Worm (Caenorhabditis elegans) whole organism, late embryonic: Measurements from ENCODE around the gene W02G9.3.

Source experiments
- C08G9.2 ChIP-seq: sonication (generic microtip); optimal IDR thresholded peaks from 2 replicates; lab custom pipeline; 2016; ENCODE audit warnings: mild to moderate bottlenecking, missing genetic modification characterization, moderate library complexity, missing compliant biosample characterization
- C38D4.7 ChIP-seq: fragments of 200-800 bp; sonication (Bioruptor generic); optimal IDR thresholded peaks from 2 replicates; lab custom pipeline; 2018; ENCODE audit warnings: mild to moderate bottlenecking, missing genetic modification characterization, moderate library complexity, missing compliant biosample characterization
- K02D7.2 ChIP-seq: sonication (generic microtip); optimal IDR thresholded peaks from 2 replicates; lab custom pipeline; 2017; ENCODE audit warnings: mild to moderate bottlenecking, missing genetic modification characterization, missing compliant biosample characterization
- K09A11.1 ChIP-seq: sonication (generic microtip); optimal IDR thresholded peaks from 2 replicates; lab custom pipeline; 2017; ENCODE audit warnings: antibody characterized with exemption, mild to moderate bottlenecking, missing genetic modification characterization, missing compliant biosample characterization; ENCODE audit not compliant: insufficient read depth
- T23F11.4 ChIP-seq: fragments of 200-800 bp; sonication (Bioruptor generic); optimal IDR thresholded peaks from 2 replicates; lab custom pipeline; 2018; ENCODE audit warnings: mild to moderate bottlenecking, missing genetic modification characterization, missing compliant biosample characterization
- Y22D7AL.16 ChIP-seq: sonication (generic microtip); optimal IDR thresholded peaks from 2 replicates; lab custom pipeline; 2016; ENCODE audit warnings: missing genetic modification characterization, missing compliant biosample characterization
- ahr-1 ChIP-seq: sonication (generic microtip); optimal IDR thresholded peaks from 2 replicates; lab custom pipeline; 2016; ENCODE audit warnings: missing genetic modification characterization, missing compliant biosample characterization
- ama-1 ChIP-seq: fragments of 150-350 bp; optimal IDR thresholded peaks from 2 replicates; lab custom pipeline; 2014
- ceh-19 ChIP-seq: fragments of 200-800 bp; sonication (Bioruptor generic); optimal IDR thresholded peaks from 2 replicates; lab custom pipeline; 2018; ENCODE audit warnings: mild to moderate bottlenecking, missing genetic modification characterization, missing compliant biosample characterization
- ceh-22 ChIP-seq: sonication (generic microtip); optimal IDR thresholded peaks from 2 replicates; lab custom pipeline; 2017; ENCODE audit warnings: missing biosample characterization, missing genetic modification characterization
- ceh-34 ChIP-seq: sonication (generic microtip); optimal IDR thresholded peaks from 2 replicates; lab custom pipeline; 2016; ENCODE audit warnings: mild to moderate bottlenecking, missing genetic modification characterization, missing compliant biosample characterization
- ceh-45 ChIP-seq: fragments of 200-800 bp; sonication (Bioruptor generic); IDR thresholded peaks from 2 replicates; pipeline ENCODE4 v1.3.6; 2022; ENCODE audit warnings: missing genetic modification reagents, missing genetic modification characterization, missing compliant biosample characterization
- ceh-48 ChIP-seq: sonication (generic microtip); optimal IDR thresholded peaks from 2 replicates; lab custom pipeline; 2016; ENCODE audit warnings: missing genetic modification characterization, inconsistent platforms, missing compliant biosample characterization
- ceh-9 ChIP-seq: sonication (generic microtip); optimal IDR thresholded peaks from 2 replicates; lab custom pipeline; 2016; ENCODE audit warnings: mild to moderate bottlenecking, missing genetic modification characterization, inconsistent platforms, missing compliant biosample characterization
- che-1 ChIP-seq: sonication (generic microtip); optimal IDR thresholded peaks from 2 replicates; lab custom pipeline; 2016; ENCODE audit warnings: mild to moderate bottlenecking, missing genetic modification characterization, missing compliant biosample characterization
- dve-1 ChIP-seq: sonication (generic microtip); optimal IDR thresholded peaks from 2 replicates; lab custom pipeline; 2017; ENCODE audit warnings: antibody characterized with exemption, mild to moderate bottlenecking, missing genetic modification characterization, missing compliant biosample characterization
- elt-2 ChIP-seq: sonication (generic microtip); optimal IDR thresholded peaks from 2 replicates; lab custom pipeline; 2016; ENCODE audit warnings: missing genetic modification reagents, missing genetic modification characterization, missing compliant biosample characterization
- elt-4 ChIP-seq: sonication (generic microtip); optimal IDR thresholded peaks from 2 replicates; lab custom pipeline; 2016; ENCODE audit warnings: missing genetic modification characterization, missing compliant biosample characterization
- ets-4 ChIP-seq: sonication (generic microtip); optimal IDR thresholded peaks from 2 replicates; lab custom pipeline; 2016; ENCODE audit warnings: missing genetic modification characterization, missing compliant biosample characterization
- fax-1 ChIP-seq: sonication (generic microtip); optimal IDR thresholded peaks from 2 replicates; lab custom pipeline; 2016; ENCODE audit warnings: missing genotype, missing genetic modification characterization, missing compliant biosample characterization
- fkh-10 ChIP-seq: fragments of 150-350 bp; optimal IDR thresholded peaks from 2 replicates; lab custom pipeline; 2014; ENCODE audit warnings: missing biosample characterization, missing genetic modification reagents, missing genetic modification characterization
- fkh-6 ChIP-seq: sonication (generic microtip); optimal IDR thresholded peaks from 2 replicates; lab custom pipeline; 2016; ENCODE audit warnings: missing genetic modification characterization, missing compliant biosample characterization
- gmeb-2 ChIP-seq: sonication (generic microtip); optimal IDR thresholded peaks from 2 replicates; lab custom pipeline; 2016; ENCODE audit warnings: missing genetic modification characterization, inconsistent platforms, missing compliant biosample characterization
- hlh-15 ChIP-seq: sonication (generic microtip); optimal IDR thresholded peaks from 2 replicates; lab custom pipeline; 2016; ENCODE audit warnings: missing genetic modification characterization, missing compliant biosample characterization
- hlh-6 ChIP-seq: sonication (generic microtip); optimal IDR thresholded peaks from 2 replicates; lab custom pipeline; 2016; ENCODE audit warnings: missing genotype, missing genetic modification characterization, missing compliant biosample characterization
- hlh-8 ChIP-seq: sonication (generic microtip); optimal IDR thresholded peaks from 2 replicates; lab custom pipeline; 2016; ENCODE audit warnings: missing genotype, missing genetic modification characterization, missing compliant biosample characterization
- lim-6 ChIP-seq: sonication (generic microtip); optimal IDR thresholded peaks from 2 replicates; lab custom pipeline; 2016; ENCODE audit warnings: missing genetic modification characterization, missing compliant biosample characterization
- nfya-1 ChIP-seq: sonication (generic microtip); optimal IDR thresholded peaks from 2 replicates; lab custom pipeline; 2017; ENCODE audit warnings: missing genetic modification characterization, mild to moderate bottlenecking, missing compliant biosample characterization, antibody characterized with exemption, moderate library complexity
- nhr-232 ChIP-seq: sonication (generic microtip); optimal IDR thresholded peaks from 2 replicates; lab custom pipeline; 2016; ENCODE audit warnings: missing genetic modification characterization, missing compliant biosample characterization
- npax-4 ChIP-seq: sonication (generic microtip); optimal IDR thresholded peaks from 2 replicates; lab custom pipeline; 2016; ENCODE audit warnings: missing genetic modification characterization, missing compliant biosample characterization
- pag-3 ChIP-seq: sonication (generic microtip); optimal IDR thresholded peaks from 2 replicates; lab custom pipeline; 2016; ENCODE audit warnings: missing compliant biosample characterization, missing genetic modification characterization, borderline replicate concordance
- pat-9 ChIP-seq: fragments of 200-800 bp; sonication (Bioruptor generic); optimal IDR thresholded peaks from 2 replicates; lab custom pipeline; 2018; ENCODE audit warnings: mild to moderate bottlenecking, missing genetic modification characterization, moderate library complexity, missing compliant biosample characterization
- pax-1 ChIP-seq: fragments of 150-350 bp; optimal IDR thresholded peaks from 2 replicates; lab custom pipeline; 2014; ENCODE audit warnings: missing biosample characterization, missing genetic modification characterization
- pha-2 ChIP-seq: sonication (generic microtip); optimal IDR thresholded peaks from 2 replicates; lab custom pipeline; 2017; ENCODE audit warnings: mild to moderate bottlenecking, missing genetic modification characterization, missing compliant biosample characterization
- pqm-1 ChIP-seq: sonication (generic microtip); optimal IDR thresholded peaks from 2 replicates; lab custom pipeline; 2016; ENCODE audit warnings: missing genetic modification characterization, missing compliant biosample characterization
- pros-1 ChIP-seq: fragments of 150-350 bp; optimal IDR thresholded peaks from 2 replicates; lab custom pipeline; 2014; ENCODE audit warnings: missing biosample characterization, missing genetic modification reagents, missing genetic modification characterization
- ref-2 ChIP-seq: sonication (generic microtip); optimal IDR thresholded peaks from 2 replicates; lab custom pipeline; 2016; ENCODE audit warnings: missing genetic modification characterization, missing compliant biosample characterization
- rnt-1 ChIP-seq: sonication (generic microtip); optimal IDR thresholded peaks from 2 replicates; lab custom pipeline; 2016; ENCODE audit warnings: missing genetic modification characterization, missing compliant biosample characterization
- sdc-2 ChIP-seq: sonication (generic microtip); optimal IDR thresholded peaks from 2 replicates; lab custom pipeline; 2016; ENCODE audit warnings: missing genotype, missing genetic modification characterization, missing compliant biosample characterization
- sox-2 ChIP-seq: fragments of 200-800 bp; sonication (Bioruptor generic); IDR thresholded peaks from 2 replicates; pipeline ENCODE4 v1.3.6; 2022; ENCODE audit warnings: missing genetic modification reagents, missing genetic modification characterization, missing compliant biosample characterization
- syd-9 ChIP-seq: sonication (generic microtip); optimal IDR thresholded peaks from 2 replicates; lab custom pipeline; 2016; ENCODE audit warnings: mild to moderate bottlenecking, missing genetic modification characterization, moderate library complexity, missing compliant biosample characterization
- tbx-2 ChIP-seq: sonication (generic microtip); optimal IDR thresholded peaks from 2 replicates; lab custom pipeline; 2016; ENCODE audit warnings: missing genetic modification characterization, missing compliant biosample characterization
- unc-86 ChIP-seq: sonication (generic microtip); optimal IDR thresholded peaks from 2 replicates; lab custom pipeline; 2016; ENCODE audit warnings: missing genetic modification characterization, missing compliant biosample characterization
- ztf-16 ChIP-seq: sonication (generic microtip); optimal IDR thresholded peaks from 2 replicates; lab custom pipeline; 2017; ENCODE audit warnings: missing genetic modification characterization, missing compliant biosample characterization

The W02G9.3 gene

DNA sequence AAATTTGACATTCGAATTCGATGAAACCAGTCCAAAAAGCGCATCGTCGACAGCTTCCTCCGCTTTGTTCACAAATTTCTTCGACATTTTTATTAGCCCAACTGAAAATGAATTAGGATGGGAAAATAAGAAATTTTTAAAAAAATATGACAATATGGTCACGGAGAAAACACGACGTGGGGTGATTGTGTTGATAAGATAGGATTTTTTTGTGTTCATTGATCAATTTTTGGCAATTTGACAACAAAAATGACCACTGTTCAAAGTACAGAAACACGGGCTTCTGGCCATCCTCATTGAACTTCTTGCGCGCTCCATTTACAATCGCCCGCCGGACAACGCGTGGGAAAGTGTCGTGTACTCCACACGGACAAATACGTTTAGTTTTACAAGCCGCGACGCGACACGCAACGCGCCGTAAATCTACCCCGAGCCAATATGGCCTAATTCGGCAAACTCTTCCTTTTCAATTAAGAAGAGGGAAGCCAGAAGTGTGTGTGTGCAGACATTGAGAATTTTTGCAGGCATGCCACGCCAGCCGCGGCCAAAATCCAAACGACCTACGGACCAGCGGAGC, 20.1 kb upstream of the W02G9.3 start, which contains the start of the genes W02H5.8 and angl-1:
W02H5.8 (minus strand) TSS at position 101 of the 577 bp plus-strand sequence.
angl-1 (plus strand) TSS at position 527 of the 577 bp plus-strand sequence.
- TF ChIP-seq C38D4.7 (GFP tag; lab: Kevin White, UChicago) (no peak), gmeb-2 (tag; lab: Kevin White, UChicago) (no peak), ztf-16 (tag; lab: Kevin White, UChicago) (no peak), che-1 (tag; lab: Kevin White, UChicago) (no peak), nhr-232 (tag; lab: Kevin White, UChicago) (no peak), pha-2 (tag; lab: Kevin White, UChicago) (no peak), pag-3 (tag; lab: Kevin White, UChicago) (no peak), Y22D7AL.16 (tag; lab: Kevin White, UChicago) (no peak), ceh-34 (tag; lab: Kevin White, UChicago) (no peak), nfya-1 (tag; lab: Kevin White, UChicago) (no peak), elt-4 (tag; lab: Kevin White, UChicago) (no peak), ceh-22 (tag; lab: Kevin White, UChicago) (no peak), ama-1 (lab: Kevin White, UChicago) (no peak), ceh-9 (no peak), elt-2 (tag; lab: Kevin White, UChicago) (no peak), fax-1 (tag; lab: Kevin White, UChicago) (no peak), pqm-1 (no peak), ahr-1 (tag; lab: Kevin White, UChicago) (no peak), C08G9.2 (no peak)

DNA sequence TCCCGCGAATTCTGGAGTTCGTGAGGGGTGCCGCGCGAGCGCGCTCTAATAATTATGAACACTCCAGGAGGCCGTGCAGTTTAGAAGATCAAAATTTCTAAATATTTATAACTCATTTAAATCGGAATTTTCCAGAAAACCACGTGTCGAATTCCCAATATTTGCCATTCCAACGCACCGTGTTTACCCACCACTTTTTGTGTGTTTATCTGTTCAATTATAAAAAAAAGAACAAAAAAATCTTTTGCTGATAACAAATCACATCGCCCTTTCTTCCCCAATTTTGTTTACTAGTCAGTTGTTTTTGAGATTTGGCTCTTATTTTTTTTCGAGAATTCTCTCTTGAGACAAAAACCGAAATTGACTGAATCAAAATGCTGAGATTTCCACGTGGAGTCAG, 16.6 kb upstream of the W02G9.3 start:
- TF ChIP-seq sdc-2 (tag; lab: Kevin White, UChicago) (no peak), ets-4 (no peak), nhr-232 (tag; lab: Kevin White, UChicago) (no peak), tbx-2 (tag; lab: Kevin White, UChicago) (no peak), fkh-6 (tag; lab: Kevin White, UChicago) (no peak), pha-2 (tag; lab: Kevin White, UChicago) (no peak), K02D7.2 (no peak), ztf-16 (tag; lab: Kevin White, UChicago) (no peak), C08G9.2 (no peak), npax-4 (tag; lab: Kevin White, UChicago) (no peak), ref-2 (tag; lab: Kevin White, UChicago) (no peak), pros-1 (tag; lab: Kevin White, UChicago) (no peak), K09A11.1 (no peak), fax-1 (tag; lab: Kevin White, UChicago) (no peak), hlh-6 (tag; lab: Kevin White, UChicago) (no peak)

DNA sequence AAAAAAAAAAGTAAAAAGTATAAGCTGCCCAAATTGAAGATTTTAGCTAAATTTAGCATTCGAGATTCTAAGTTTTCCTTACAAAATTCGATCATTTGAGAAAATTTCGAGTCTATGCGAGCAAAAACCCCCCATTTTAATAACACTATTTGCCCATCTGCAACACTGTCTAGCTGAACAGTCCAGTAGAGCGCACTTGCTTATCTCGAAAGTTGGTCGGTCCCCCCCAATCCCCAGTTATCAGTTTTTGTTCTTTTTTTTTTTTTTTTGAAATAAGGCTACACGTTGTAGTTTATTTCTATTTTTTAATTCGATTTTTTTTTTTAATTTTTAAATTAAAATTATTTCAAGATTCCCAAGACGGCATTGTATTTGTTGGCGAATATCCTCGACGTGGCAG, 15.1 kb upstream of the W02G9.3 start:
- TF ChIP-seq Y22D7AL.16 (tag; lab: Kevin White, UChicago) (no peak), hlh-15 (tag; lab: Kevin White, UChicago) (no peak), pax-1 (tag; lab: Kevin White, UChicago) (no peak), pros-1 (tag; lab: Kevin White, UChicago) (no peak), ceh-48 (tag; lab: Kevin White, UChicago) (no peak), lim-6 (no peak)
- TF ChIP-seq, all 69 proteins: peak for 0

DNA sequence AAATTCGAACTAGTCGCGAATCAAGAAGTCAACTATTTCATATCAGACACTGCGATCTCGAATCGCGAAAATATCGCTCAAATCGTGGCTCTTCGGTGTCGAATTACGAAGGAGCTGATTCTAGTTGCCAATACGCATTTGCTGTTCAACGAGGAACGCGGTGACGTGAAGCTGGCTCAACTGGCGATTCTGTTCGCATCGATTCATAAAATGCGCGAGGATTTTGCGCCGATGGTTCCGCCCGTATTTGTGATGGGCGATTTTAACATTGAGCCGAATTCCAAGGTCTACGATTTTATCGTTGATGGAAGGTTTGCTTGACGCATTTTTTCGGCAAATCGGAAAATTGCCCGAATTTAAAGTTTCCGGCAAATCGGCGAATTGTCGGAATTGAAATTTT, 12.3 kb upstream of the W02G9.3 start:
- TF ChIP-seq ceh-19 (GFP tag; lab: Kevin White, UChicago): no peak
- TF ChIP-seq ceh-9: no peak
- no peak for TF ChIP-seq fkh-6 (tag; lab: Kevin White, UChicago)
- TF ChIP-seq T23F11.4 (GFP tag; lab: Kevin White, UChicago): no peak
- TF ChIP-seq rnt-1 (tag; lab: Kevin White, UChicago): no peak
- no peak for TF ChIP-seq ets-4
- no peak for TF ChIP-seq sox-2 (GFP tag; lab: Robert Waterston, UW)
- no peak for TF ChIP-seq syd-9 (tag; lab: Kevin White, UChicago)
- no peak for TF ChIP-seq fkh-10
- TF ChIP-seq unc-86 (tag; lab: Kevin White, UChicago): no peak
- TF ChIP-seq ceh-34 (tag; lab: Kevin White, UChicago): no peak
- no peak for TF ChIP-seq pat-9 (tag; lab: Kevin White, UChicago)
- TF ChIP-seq nfya-1 (tag; lab: Kevin White, UChicago): no peak
- TF ChIP-seq ceh-45 (GFP tag; lab: Robert Waterston, UW): no peak
- TF ChIP-seq ceh-22 (tag; lab: Kevin White, UChicago): no peak
- TF ChIP-seq hlh-8 (tag; lab: Kevin White, UChicago): no peak
- no peak for TF ChIP-seq dve-1
- TF ChIP-seq ref-2 (tag; lab: Kevin White, UChicago): no peak
